Fruit fly (Drosophila melanogaster): ENCODE measurements around the gene RpS19a.
A peak's percentile ranks its signal among the peaks of the same experiment; 100 is the strongest.

Gene RpS19a

DNA sequence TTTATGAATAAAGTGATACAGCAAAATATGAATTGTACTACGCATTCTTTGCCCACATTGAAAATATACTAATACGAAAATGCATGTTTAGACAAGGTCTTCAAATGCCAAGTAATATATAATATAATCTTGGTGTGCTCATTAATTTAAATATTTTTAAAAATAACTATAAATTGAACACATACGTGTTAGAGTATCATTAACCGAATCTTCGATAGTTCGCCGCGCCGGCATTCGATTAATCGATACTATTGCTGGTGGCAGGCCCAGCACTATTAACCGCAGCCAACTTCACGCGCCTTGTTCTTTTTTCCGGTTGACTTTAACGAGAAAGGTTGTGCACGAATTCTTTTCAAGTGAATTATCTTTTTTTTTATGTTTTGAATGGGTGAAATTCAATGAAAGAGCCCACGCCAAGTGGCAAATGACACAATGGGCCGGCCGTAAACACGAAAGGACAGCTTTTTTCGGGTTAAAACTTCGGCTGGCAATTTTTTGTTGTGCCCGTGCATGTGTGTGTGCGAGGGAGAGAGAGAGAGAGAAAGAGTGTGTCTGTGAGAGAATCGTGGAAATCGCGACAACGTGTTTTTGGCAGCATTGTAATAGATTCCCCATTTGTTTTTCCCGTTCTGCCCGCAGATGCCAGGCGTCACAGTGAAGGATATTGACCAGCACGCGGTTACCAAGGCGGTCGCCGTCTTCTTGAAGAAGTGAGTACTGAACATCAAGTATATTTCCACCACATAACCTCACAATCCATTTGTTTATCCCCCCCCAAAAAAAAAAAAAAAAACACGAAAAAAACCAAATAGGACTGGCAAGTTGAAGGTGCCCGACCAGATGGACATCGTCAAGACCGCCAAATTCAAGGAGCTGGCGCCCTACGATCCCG lies at the start of gene RpS19a (continued):
- no peak for TF ChIP-seq pnt (GFP tag; optimal IDR thresholded peaks at IDR 0.05)
- TF ChIP-seq CG11560 (tag; IDR thresholded peaks at IDR 0.05), result peak; percentile 96
- peak; percentile 67 for TF ChIP-seq CG3407 (GFP tag; optimal IDR thresholded peaks at IDR 0.05)
- peak; percentile 61 for TF ChIP-seq E2f1 (GFP tag; IDR thresholded peaks at IDR 0.05)
- TF ChIP-seq Vsx1 (GFP tag; optimal IDR thresholded peaks at IDR 0.05), result peak; percentile 83
- 0 out of 2 replicates have a peak, but pooled peaks have one; percentile 39 for TF ChIP-seq ato (GFP tag; IDR thresholded peaks at IDR 0.05; ENCODE audit: partially characterized antibody)
- peak in 1 of 2 experiments; percentile 18 for TF ChIP-seq Hr78 (GFP tag; optimal IDR thresholded peaks at IDR 0.05)
- peak; percentile 46 for TF ChIP-seq CG31224 (GFP tag; IDR thresholded peaks at IDR 0.05)
- 0 out of 2 replicates have a peak, but pooled peaks have one; percentile 66 for TF ChIP-seq CG16779 (GFP tag; IDR thresholded peaks at IDR 0.05)
- TF ChIP-seq slbo (GFP tag; IDR thresholded peaks at IDR 0.05), result peak; percentile 75
- TF ChIP-seq fd64A (GFP tag; optimal IDR thresholded peaks at IDR 0.05), result peak; percentile 87
- TF ChIP-seq sc (optimal IDR thresholded peaks at IDR 0.05), result no peak
- peak; percentile 80 for TF ChIP-seq sc (GFP tag; optimal IDR thresholded peaks at IDR 0.05)
- peak; percentile 88 for TF ChIP-seq Hmr (GFP tag; optimal IDR thresholded peaks at IDR 0.05)
- peak; percentile 15 for TF ChIP-seq ems (GFP tag; optimal IDR thresholded peaks at IDR 0.05)
- TF ChIP-seq CG8359 (GFP tag; optimal IDR thresholded peaks at IDR 0.05; ENCODE audit: borderline replicate concordance), result peak; percentile 61
- peak; percentile 42 for TF ChIP-seq Max (GFP tag; optimal IDR thresholded peaks at IDR 0.05)
- TF ChIP-seq jing (GFP tag; optimal IDR thresholded peaks at IDR 0.05), result no peak
- TF ChIP-seq eve (GFP tag; optimal IDR thresholded peaks at IDR 0.05), result no peak
- no peak for TF ChIP-seq CG13287 (GFP tag; IDR thresholded peaks at IDR 0.05; ENCODE audit: partially characterized antibody)
- TF ChIP-seq schlank (tag; optimal IDR thresholded peaks at IDR 0.05), result peak; percentile 85
- TF ChIP-seq C15 (GFP tag; IDR thresholded peaks at IDR 0.05), result peak; percentile 68; the same call in 1 of the 3 replicates
- TF ChIP-seq kni (GFP tag; optimal IDR thresholded peaks at IDR 0.05), result peak; percentile 85
- peak; percentile 48 for TF ChIP-seq D19A (tag; optimal IDR thresholded peaks at IDR 0.05)
- peak; percentile 77 for TF ChIP-seq ara (GFP tag; IDR thresholded peaks at IDR 0.05)
- TF ChIP-seq Six4 (GFP tag; optimal IDR thresholded peaks at IDR 0.05), result no peak
- TF ChIP-seq CG10654 (GFP tag; optimal IDR thresholded peaks at IDR 0.05), result peak; percentile 12
- TF ChIP-seq CG4617 (GFP tag; optimal IDR thresholded peaks at IDR 0.05; ENCODE audit: borderline replicate concordance), result peak; percentile 32
- peak; percentile 55 for TF ChIP-seq exex (tag; optimal IDR thresholded peaks at IDR 0.05)
- peak; percentile 39; the same call in 1 of the 2 replicates for TF ChIP-seq CG14441 (GFP tag; IDR thresholded peaks at IDR 0.05)
- peak; percentile 24 for TF ChIP-seq Blimp-1 (GFP tag; optimal IDR thresholded peaks at IDR 0.05)
- peak; percentile 73 for TF ChIP-seq org-1 (GFP tag; optimal IDR thresholded peaks at IDR 0.05)
- TF ChIP-seq crc (GFP tag; optimal IDR thresholded peaks at IDR 0.05), result peak; percentile 39
- TF ChIP-seq corto (GFP tag; optimal IDR thresholded peaks at IDR 0.05), result peak; percentile 2
- peak; percentile 89 for TF ChIP-seq wek (GFP tag; optimal IDR thresholded peaks at IDR 0.05)
- no peak for TF ChIP-seq z (GFP tag; IDR thresholded peaks at IDR 0.05)
- peak; percentile 24; the same call in 1 of the 3 replicates for TF ChIP-seq row (GFP tag; IDR thresholded peaks at IDR 0.05)
- peak; percentile 36 for TF ChIP-seq CG3065 (GFP tag; optimal IDR thresholded peaks at IDR 0.05)
- TF ChIP-seq CG18262 (tag; optimal IDR thresholded peaks at IDR 0.05), result peak; percentile 60
- peak; percentile 58 for TF ChIP-seq gem (tag; optimal IDR thresholded peaks at IDR 0.05)
- no peak for TF ChIP-seq sima (GFP tag; optimal IDR thresholded peaks at IDR 0.05)
- TF ChIP-seq hth (optimal IDR thresholded peaks at IDR 0.05), result no peak
- no peak for TF ChIP-seq yki (optimal IDR thresholded peaks at IDR 0.05)
- peak; percentile 66; the same call in 1 of the 2 replicates for TF ChIP-seq Scr (GFP tag; IDR thresholded peaks at IDR 0.05; ENCODE audit: partially characterized antibody)
- TF ChIP-seq Hand (GFP tag; optimal IDR thresholded peaks at IDR 0.05), result peak; percentile 88
- TF ChIP-seq CG10366 (GFP tag; IDR thresholded peaks at IDR 0.05), result peak; percentile 70
- TF ChIP-seq run (tag; optimal IDR thresholded peaks at IDR 0.05), result peak; percentile 31
- TF ChIP-seq CG3281 (GFP tag; optimal IDR thresholded peaks at IDR 0.05), result peak; percentile 87
- TF ChIP-seq h (optimal IDR thresholded peaks at IDR 0.05), result no peak
